Fruit fly (Drosophila melanogaster) whole organism, embryonic: Measurements from ENCODE around the gene E23.

Source experiments
- CG9817 ChIP-seq: fragments of 200-800 bp; sonication (Bioruptor generic); optimal IDR thresholded peaks from 2 replicates; lab custom pipeline; 2018; ENCODE audit warnings: missing biosample characterization, mild to moderate bottlenecking, missing genetic modification characterization, moderate library complexity
- fd96Cb ChIP-seq: fragments of 200-800 bp; sonication (Bioruptor generic); optimal IDR thresholded peaks from 2 replicates; lab custom pipeline; 2018; ENCODE audit warnings: missing biosample characterization, mild to moderate bottlenecking, missing genetic modification characterization, moderate library complexity

- TF ChIP-seq CG9817 (no peak), fd96Cb (tag; lab: Kevin White, UChicago) (no peak)
Observed at dm6 chr2L:3375611-3376010, 21.0 kb upstream of the E23 start, which contains the start of gene CG15412.
